Fruit fly (Drosophila melanogaster): ENCODE measurements around the gene CG5516.
A peak's percentile ranks its signal among the peaks of the same experiment; 100 is the strongest.

Gene CG5516

DNA sequence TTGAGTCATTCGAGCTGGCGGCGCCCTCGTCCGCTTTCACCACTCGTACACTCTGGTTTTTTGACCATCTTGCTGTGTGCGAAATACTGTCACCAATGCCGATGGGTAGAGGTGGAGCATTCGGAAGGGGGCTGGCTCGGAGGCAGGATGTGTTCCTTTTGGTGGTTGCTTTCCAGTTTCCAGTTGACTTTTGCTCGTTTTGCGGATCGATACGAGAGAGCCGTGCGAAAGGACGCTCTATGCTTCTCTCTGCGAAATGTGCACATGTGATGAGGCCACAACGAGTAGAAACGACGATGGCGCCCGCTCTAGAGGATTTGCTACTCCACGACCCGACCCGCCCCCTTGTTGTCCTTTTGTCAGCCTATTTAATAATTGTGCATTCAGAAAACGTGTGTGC lies 26.0 kb upstream of the CG5516 start:
- TF ChIP-seq noc (tag; optimal IDR thresholded peaks at IDR 0.05): no peak

DNA sequence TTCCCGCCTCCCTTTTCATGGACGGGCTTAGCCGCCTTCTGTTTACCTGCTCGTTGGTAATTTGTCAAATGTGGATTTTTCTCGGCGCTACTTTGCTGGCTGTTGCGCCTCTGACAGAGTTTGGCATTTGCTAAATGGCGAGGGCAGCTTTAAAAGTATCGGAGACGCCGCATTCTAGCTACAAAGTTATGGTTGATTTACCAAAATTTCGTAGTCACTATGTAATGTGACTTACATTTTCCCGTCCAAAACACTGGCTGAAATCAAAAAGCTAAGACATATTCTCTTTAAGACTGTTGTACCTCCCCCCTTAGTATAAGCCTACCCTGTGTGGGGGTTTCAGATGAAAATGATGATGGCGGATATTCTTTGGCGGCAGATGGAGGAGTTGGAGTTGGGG lies 16.1 kb upstream of the CG5516 start:
- TF ChIP-seq noc (tag; optimal IDR thresholded peaks at IDR 0.05): no peak

DNA sequence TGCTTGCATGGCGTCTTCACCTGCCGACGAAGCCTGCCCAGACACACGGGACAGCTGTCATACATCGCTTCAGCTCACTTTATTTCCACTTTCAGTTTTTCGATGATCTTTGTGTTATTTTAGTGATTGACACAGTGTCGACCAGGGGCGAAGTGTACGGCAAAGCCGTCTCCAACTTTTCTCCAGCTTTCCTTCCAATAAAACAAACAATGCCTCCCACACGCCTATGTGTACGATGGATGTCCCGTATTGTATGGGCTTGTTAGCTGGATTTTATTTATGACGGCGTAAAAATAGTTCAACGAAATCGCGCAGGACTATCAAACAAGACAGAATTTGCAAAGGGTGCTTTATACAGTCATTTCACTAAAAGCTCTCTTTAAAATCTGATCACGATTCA lies 12.8 kb upstream of the CG5516 start, which contains the start of the genes CG31088 and CG46383:
Gene CG31088 (minus strand): TSS at position 101 of the 400 bp plus-strand sequence.
Gene CG46383 (minus strand): TSS at position 101 of the 400 bp plus-strand sequence.
- no peak for TF ChIP-seq noc (tag; optimal IDR thresholded peaks at IDR 0.05)

DNA sequence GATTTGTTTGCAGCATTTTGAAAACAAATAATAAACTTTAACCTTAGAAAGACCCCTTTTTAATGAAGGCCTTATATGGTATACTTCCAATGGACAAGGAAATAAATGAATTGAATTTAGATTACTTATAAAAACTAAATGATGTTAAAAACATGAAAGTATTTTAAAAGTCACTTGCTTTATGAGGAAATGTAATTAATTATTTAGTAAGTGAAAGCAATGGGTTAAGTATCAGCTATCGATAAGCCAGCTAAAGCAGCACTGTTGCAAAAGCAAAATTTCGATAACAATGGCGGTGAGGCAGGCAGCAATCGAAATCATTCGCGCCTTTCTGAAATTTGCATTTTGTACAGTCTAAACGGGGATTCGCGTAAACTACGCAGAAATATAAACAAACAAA lies 1.5 kb downstream of the CG5516 start, which contains the start of the genes CG32856 and Rbf2:
Gene CG32856 (minus strand): TSS at position 183 of the 400 bp plus-strand sequence.
Gene Rbf2 (plus strand): TSS at position 278 of the 400 bp plus-strand sequence.
- TF ChIP-seq noc (tag; optimal IDR thresholded peaks at IDR 0.05): peak; percentile 92

DNA sequence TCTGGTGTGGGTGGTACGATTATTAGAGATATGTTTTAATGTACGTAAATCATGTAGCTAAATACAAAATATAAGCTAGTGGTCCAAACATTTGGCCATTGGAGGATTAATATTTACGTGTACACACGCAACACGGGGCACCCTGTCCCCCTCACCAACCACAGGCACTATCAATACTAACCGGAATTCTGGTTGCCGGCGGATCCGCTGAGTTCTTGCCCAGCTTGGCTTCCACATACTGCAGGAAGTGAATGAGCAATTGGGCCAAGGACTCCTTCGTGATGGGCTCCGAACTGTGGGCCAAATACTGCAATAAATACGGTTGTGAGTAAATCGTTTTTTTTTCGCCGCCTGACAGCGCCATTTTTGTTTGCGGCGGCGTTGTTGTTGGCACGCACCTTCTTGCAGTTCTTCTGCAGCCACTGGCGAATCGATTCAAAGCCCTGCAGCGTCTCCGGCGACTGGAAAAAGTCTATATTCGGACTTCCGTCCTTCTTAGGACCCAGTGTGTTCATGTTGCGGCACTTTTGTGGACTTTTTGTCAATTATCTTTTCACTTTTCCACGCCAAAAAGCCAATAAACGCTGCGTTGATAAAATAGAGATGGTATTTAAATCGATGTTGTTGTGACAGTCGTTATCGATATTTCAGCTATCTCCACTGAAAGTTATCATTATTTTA lies 8.8 kb downstream of the CG5516 start, which contains the start of gene mor:
Gene mor (minus strand): TSS at position 616 of the 681 bp plus-strand sequence.
- TF ChIP-seq noc (tag; optimal IDR thresholded peaks at IDR 0.05): no peak

DNA sequence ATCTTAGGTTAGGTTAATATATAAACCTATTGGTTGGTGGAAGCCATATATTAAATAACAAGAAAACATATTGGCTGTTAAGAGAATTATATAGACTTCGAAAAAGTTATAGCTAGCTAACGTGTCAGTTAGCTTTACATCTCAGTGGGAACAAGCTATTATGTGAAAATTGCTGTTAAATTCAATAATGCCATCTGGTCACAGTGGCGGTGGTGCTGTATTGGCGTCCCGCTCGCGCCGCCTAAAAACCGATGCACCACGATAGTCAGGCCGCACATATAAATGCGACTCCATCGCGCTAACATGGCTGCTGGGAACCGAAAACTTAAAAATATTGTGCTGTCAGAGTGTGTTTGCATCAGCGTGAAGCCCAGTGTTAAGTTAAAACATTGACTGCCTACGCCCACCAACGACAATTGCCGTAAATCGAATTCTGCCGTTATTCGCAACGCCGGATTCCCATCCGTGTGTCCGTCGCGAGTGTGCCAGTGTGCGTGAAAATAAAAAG lies 9.3 kb downstream of the CG5516 start, which contains the start of gene Hel89B:
Gene Hel89B (plus strand): TSS at position 320 of the 508 bp plus-strand sequence.
- TF ChIP-seq noc (tag; optimal IDR thresholded peaks at IDR 0.05): no peak

DNA sequence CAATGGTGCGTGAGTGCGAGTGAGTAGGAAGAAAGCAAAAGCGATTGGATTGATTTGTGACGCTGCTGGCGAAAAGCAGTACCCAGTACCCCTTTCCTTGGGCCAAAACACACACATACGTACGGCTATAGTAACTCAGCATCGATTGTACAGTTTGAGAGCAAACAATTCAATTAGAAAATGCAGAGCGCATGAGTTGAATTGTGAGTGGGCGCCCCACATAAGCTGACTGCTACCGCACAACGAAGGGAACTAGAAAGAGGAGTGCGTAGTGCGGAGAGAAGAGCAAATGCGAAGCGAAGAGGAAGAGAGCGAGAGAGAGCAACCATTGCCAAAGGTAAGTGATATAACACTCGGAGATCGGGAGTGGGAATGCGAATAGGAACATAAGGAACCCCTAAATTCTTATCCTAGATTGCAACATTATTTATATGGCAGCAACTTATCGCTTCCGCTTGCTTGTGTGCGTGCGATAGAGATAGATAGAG lies 9.8 kb downstream of the CG5516 start:
- peak; percentile 59 for TF ChIP-seq noc (tag; optimal IDR thresholded peaks at IDR 0.05)

DNA sequence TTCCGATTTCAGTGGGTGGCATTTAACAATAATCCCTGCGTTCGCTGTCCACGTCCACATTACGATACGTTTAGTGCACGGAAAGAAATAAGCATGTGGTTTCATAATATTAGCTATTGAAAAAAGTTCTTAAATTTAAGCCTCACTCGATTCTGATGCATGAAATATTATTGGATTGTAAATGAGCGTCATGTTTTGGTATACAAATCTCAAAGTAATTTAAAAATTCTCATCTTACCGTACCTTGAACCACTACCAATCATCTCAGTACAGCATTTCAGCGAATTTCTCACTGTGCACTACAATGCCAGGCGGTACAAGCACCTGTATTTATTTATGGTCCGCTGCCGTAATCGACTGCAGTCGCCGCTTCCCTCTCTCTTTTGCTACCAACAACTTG lies 10.6 kb downstream of the CG5516 start:
- peak; percentile 86 for TF ChIP-seq noc (tag; optimal IDR thresholded peaks at IDR 0.05)

DNA sequence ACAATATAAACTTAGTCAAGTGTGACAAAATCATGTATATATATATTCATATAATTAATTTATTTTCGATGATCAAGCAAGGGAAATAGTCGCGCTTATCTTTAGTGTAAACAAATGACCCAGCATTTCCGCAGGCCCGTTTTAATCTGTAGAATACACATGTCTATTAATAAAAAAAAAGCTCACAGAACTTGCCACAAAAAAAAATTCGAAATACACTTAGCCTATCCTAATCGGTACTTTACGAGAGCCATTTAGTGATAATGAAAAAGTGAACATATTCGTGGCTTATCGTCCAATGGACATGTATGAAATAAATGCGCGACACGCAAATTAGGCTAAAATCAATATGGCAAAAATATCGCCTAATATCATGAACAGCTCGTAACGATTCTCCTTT lies 11.5 kb downstream of the CG5516 start:
- no peak for TF ChIP-seq noc (tag; optimal IDR thresholded peaks at IDR 0.05)

DNA sequence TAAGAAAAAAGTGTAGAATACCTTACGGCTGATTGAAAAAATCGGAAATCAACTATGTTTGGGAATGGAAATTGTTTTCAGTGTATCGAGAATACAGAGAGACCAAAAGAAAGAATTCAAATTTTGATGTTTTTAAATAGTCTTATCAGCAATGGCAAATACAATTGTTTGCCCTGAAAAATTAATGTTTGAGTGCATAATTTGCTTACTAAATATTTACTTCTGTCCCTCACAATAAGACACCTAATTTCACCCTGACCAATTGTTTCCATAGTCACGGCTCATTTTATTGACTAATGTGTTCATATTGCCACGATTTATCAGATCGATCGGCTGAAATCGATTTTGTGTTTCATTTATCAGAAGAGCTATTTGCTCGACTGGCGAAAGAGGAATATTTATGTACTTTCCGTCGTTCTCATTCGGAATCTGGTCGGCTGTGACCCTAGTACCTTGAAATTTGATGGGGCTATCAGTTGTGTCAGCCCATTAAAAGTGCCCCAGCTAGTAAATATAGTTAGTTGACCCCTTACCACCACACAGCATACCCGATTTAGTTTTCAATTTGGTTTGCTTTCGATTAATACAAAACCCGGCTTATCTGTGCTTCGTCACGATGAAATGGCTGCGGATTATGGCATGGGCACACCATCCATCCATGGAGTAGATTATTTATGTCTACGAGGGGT lies 20.0 kb downstream of the CG5516 start:
- TF ChIP-seq noc (tag; optimal IDR thresholded peaks at IDR 0.05): peak; percentile 29

DNA sequence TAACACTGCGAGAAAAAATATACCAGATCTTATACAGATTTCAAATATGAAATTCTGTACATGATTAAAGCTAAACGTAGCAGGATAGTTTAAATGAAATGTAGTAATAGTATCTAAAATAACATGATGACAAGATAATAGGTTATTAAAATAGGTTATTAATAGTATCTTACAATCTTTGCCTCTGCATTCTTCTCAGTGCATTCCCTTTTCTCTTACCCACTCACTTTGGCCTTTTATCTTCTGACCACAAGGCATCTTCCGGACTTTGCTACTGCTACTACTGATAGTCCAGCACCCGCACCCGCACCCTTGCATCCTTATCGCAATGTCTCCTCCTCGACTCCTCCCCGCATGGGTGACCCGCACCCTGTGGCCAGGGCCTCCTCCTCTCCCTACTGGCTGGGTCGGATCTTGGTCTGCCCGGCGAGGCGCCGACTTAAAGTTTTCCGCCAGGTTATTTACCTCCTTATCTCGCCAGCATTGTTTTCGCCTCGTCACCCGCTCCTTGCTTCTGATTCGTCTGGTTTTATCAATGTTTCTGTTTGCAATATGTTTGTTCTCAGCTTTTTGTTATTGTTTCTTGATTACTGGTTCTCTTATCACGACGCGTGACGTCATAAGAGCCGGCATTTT lies 20.9 kb downstream of the CG5516 start:
- TF ChIP-seq noc (tag; optimal IDR thresholded peaks at IDR 0.05): no peak

DNA sequence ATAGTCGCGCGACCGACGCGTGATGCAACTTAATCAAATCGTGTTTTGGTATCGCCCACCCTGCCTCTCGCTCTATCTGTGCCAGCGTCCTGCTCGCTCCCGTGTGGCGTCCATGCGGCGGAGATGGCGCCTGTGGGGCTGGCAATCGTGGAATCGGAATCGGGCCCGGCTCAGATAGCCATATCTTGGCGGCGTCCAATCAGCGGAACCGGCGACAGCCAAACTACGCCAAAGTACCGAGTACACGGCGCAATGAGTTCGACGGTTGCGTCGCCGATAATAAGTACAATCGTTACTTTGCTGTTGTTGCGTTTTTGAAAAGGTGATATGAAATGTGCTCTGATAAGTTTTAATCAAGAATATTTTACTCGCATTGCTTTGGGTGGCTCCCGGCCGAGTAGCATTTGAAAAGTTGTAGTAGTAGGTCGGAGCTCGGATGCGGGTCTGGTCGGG lies 22.1 kb downstream of the CG5516 start, which contains the start of gene srp:
Gene srp (plus strand): TSS at position 391 of the 453 bp plus-strand sequence.
- peak; percentile 58 for TF ChIP-seq noc (tag; optimal IDR thresholded peaks at IDR 0.05)

DNA sequence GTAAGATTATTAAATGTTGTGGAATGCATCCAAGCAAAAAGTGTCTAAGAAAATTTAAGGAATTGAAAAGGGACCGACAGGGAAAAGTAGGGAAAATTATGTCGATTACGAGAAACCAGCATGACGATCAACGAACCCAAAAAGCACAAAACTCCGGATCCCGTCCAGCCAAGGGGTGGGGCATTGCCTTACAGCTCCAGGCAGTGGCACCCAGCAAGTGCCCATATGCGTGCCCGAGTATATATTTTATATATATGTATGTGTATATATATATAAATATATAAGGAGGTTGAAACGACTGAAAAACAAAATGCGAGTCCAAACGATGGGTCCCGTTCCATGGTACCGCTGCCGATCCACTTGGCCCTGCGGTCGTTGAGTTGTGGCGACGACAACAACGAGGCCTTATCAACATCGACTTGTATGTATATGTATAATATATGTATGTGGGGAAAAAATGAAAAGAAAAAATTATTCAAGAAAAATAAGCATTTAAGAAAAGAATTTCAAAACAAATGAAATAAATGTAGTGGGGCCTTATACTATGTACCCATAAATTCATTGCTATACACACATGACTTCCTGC lies 23.5 kb downstream of the CG5516 start:
- TF ChIP-seq noc (tag; optimal IDR thresholded peaks at IDR 0.05): no peak

DNA sequence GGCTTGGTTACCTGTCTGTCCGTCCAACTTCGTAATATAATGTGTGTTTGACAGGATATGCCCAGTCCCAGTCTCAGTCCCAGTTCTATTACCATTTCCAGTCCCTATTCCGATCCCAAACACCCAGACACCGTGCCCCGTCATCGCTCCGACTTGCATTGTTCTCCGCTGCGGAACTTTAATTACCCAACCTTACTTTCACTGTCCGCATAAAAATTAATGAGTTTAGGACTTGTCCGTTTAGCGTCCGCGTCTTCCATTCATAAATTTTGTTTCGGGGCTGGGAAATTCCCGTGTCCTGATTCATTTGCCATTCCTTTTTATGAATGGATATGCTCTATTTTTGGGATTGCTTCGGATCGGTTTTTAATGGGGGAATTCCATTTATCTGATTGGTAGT lies 24.7 kb downstream of the CG5516 start:
- no peak for TF ChIP-seq noc (tag; optimal IDR thresholded peaks at IDR 0.05)

DNA sequence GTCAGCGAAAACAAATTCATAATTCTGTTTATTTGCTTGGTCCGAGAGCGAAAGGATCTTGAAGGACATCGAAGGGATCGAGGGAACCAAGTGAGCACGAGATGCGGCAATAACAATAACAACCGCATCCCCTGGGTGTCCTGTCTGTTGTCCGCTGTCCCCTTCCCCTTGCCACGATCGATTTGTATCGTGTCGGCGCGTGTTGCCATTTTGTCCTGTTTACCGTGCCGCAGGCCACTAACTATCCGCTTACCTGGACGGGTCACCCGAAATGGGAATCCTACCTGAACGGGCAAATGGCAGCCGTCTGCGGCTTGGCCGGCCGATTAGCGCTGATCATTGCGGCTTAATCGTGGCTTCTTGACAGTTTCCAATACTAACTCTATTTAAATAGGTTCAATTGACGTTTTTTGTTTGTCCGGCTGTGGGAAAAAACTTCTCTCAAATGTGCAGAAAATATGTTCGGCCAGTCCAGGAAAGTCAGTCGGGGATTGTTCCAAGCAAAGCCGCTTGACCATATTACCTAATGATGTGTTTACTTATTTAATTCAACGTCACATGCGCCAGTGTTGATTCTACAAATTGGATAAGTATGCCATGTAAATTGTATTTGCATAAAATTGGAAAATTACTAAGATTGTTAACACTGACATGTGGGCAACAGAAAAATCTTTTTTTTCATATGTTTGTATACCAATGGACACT lies 25.7 kb downstream of the CG5516 start:
- no peak for TF ChIP-seq noc (tag; optimal IDR thresholded peaks at IDR 0.05)
